Worm (Caenorhabditis elegans) whole organism, mixed stage, embryonic: Measurements from ENCODE around the gene str-180.
A peak's percentile ranks its signal among the peaks of the same experiment; 100 is the strongest.

Source experiments
- M03D4.4 ChIP-seq: sonication (generic microtip); optimal IDR thresholded peaks from 2 replicates; lab custom pipeline; 2017; ENCODE audit warnings: mild to moderate bottlenecking, missing genetic modification characterization, missing compliant biosample characterization
- blmp-1 ChIP-seq: fragments of 150-350 bp; optimal IDR thresholded peaks from 2 replicates; lab custom pipeline; 2014; ENCODE audit warnings: missing biosample characterization, missing genetic modification characterization
- ceh-43 ChIP-seq: fragments of 200-800 bp; sonication (Bioruptor generic); optimal IDR thresholded peaks from 2 replicates; lab custom pipeline; 2018; ENCODE audit warnings: mild to moderate bottlenecking, missing genetic modification characterization, moderate library complexity, missing compliant biosample characterization
- ceh-83 ChIP-seq: fragments of 200-800 bp; sonication (Bioruptor generic); optimal IDR thresholded peaks from 2 replicates; lab custom pipeline; 2018; ENCODE audit warnings: mild to moderate bottlenecking, missing genetic modification characterization, missing compliant biosample characterization
- cnd-1 ChIP-seq: fragments of 200-800 bp; sonication (Bioruptor generic); optimal IDR thresholded peaks from 2 replicates; lab custom pipeline; 2018; ENCODE audit warnings: mild to moderate bottlenecking, missing genetic modification characterization, missing compliant biosample characterization
- drap-1 ChIP-seq: fragments of 200-800 bp; sonication (Bioruptor generic); optimal IDR thresholded peaks from 3 replicates; lab custom pipeline; 2018; ENCODE audit warnings: mild to moderate bottlenecking, missing genetic modification characterization, missing compliant biosample characterization
- elt-1 ChIP-seq: sonication (generic microtip); optimal IDR thresholded peaks from 2 replicates; lab custom pipeline; 2017; ENCODE audit warnings: missing genetic modification characterization, mild to moderate bottlenecking, missing compliant biosample characterization, antibody characterized with exemption, moderate library complexity, borderline replicate concordance; ENCODE audit not compliant: insufficient read depth
- elt-3 ChIP-seq: fragments of 150-350 bp; optimal IDR thresholded peaks from 2 replicates; lab custom pipeline; 2014; ENCODE audit warnings: missing biosample characterization, missing genetic modification characterization
- flh-1 ChIP-seq: fragments of 200-800 bp; sonication (Bioruptor generic); optimal IDR thresholded peaks from 2 replicates; lab custom pipeline; 2018; ENCODE audit warnings: mild to moderate bottlenecking, missing genetic modification characterization, moderate library complexity, missing compliant biosample characterization
- hlh-1 ChIP-seq: fragments of 150-350 bp; optimal IDR thresholded peaks from 2 replicates; lab custom pipeline; 2014; ENCODE audit warnings: missing biosample characterization, missing genetic modification reagents, missing genetic modification characterization
- lin-13 ChIP-seq: fragments of 150-350 bp; optimal IDR thresholded peaks from 2 replicates; lab custom pipeline; 2014; ENCODE audit warnings: missing biosample characterization, missing genetic modification characterization
- lsy-2 ChIP-seq: fragments of 150-350 bp; optimal IDR thresholded peaks from 2 replicates; lab custom pipeline; 2014; ENCODE audit warnings: missing biosample characterization, missing genetic modification characterization
- mep-1 ChIP-seq: fragments of 150-350 bp; optimal IDR thresholded peaks from 2 replicates; lab custom pipeline; 2017; ENCODE audit warnings: missing biosample characterization, missing genetic modification reagents, missing genetic modification characterization, inconsistent platforms
- mls-2 ChIP-seq: sonication (generic microtip); optimal IDR thresholded peaks from 2 replicates; lab custom pipeline; 2016; ENCODE audit warnings: mild to moderate bottlenecking, missing genetic modification characterization, moderate library complexity, missing compliant biosample characterization
- nhr-12 ChIP-seq: fragments of 150-350 bp; optimal IDR thresholded peaks from 2 replicates; lab custom pipeline; 2014; ENCODE audit warnings: missing biosample characterization, missing genetic modification characterization
- nhr-2 ChIP-seq: fragments of 150-350 bp; optimal IDR thresholded peaks from 2 replicates; lab custom pipeline; 2014; ENCODE audit warnings: missing biosample characterization, missing genetic modification characterization
- nhr-237 ChIP-seq: fragments of 150-350 bp; optimal IDR thresholded peaks from 2 replicates; lab custom pipeline; 2014; ENCODE audit warnings: missing biosample characterization, missing genetic modification characterization
- nhr-28 ChIP-seq: fragments of 150-350 bp; optimal IDR thresholded peaks from 2 replicates; lab custom pipeline; 2014; ENCODE audit warnings: missing biosample characterization, missing genetic modification characterization
- nhr-76 ChIP-seq: sonication (generic microtip); optimal IDR thresholded peaks from 2 replicates; lab custom pipeline; 2017; ENCODE audit warnings: missing biosample characterization, missing genetic modification characterization
- pha-4 ChIP-seq: fragments of 150-350 bp; optimal IDR thresholded peaks from 2 replicates; lab custom pipeline; 2018; ENCODE audit warnings: missing biosample characterization, missing genetic modification reagents, missing genetic modification characterization
- sem-2 ChIP-seq: fragments of 200-800 bp; sonication (Bioruptor generic); optimal IDR thresholded peaks from 2 replicates; lab custom pipeline; 2018; ENCODE audit warnings: mild to moderate bottlenecking, missing genetic modification characterization, missing compliant biosample characterization
- snpc-4 ChIP-seq: fragments of 150-350 bp; optimal IDR thresholded peaks from 2 replicates; lab custom pipeline; 2014; ENCODE audit warnings: missing biosample characterization, missing genetic modification characterization
- sptf-1 ChIP-seq: sonication (generic microtip); optimal IDR thresholded peaks from 2 replicates; lab custom pipeline; 2017; ENCODE audit warnings: mild to moderate bottlenecking, missing genetic modification characterization, moderate library complexity, missing compliant biosample characterization
- tbx-8 ChIP-seq: fragments of 200-800 bp; sonication (Bioruptor generic); optimal IDR thresholded peaks from 2 replicates; lab custom pipeline; 2018; ENCODE audit warnings: mild to moderate bottlenecking, missing genetic modification characterization, moderate library complexity, missing compliant biosample characterization
- unc-120 ChIP-seq: sonication (generic microtip); optimal IDR thresholded peaks from 2 replicates; lab custom pipeline; 2017; ENCODE audit warnings: missing genetic modification characterization, missing compliant biosample characterization; ENCODE audit not compliant: poor library complexity, severe bottlenecking
- unc-39 ChIP-seq: fragments of 150-350 bp; optimal IDR thresholded peaks from 2 replicates; lab custom pipeline; 2014; ENCODE audit warnings: missing biosample characterization, missing genetic modification characterization
- unc-62 ChIP-seq: fragments of 150-350 bp; optimal IDR thresholded peaks from 2 replicates; lab custom pipeline; 2014; ENCODE audit warnings: missing biosample characterization, missing genetic modification reagents, missing genetic modification characterization
- zip-8 ChIP-seq: fragments of 150-350 bp; optimal IDR thresholded peaks from 2 replicates; lab custom pipeline; 2014; ENCODE audit warnings: missing biosample characterization, missing genetic modification characterization
- ztf-11 ChIP-seq: fragments of 150-350 bp; optimal IDR thresholded peaks from 2 replicates; lab custom pipeline; 2014; ENCODE audit warnings: missing biosample characterization, missing genetic modification characterization

The str-180 gene

DNA sequence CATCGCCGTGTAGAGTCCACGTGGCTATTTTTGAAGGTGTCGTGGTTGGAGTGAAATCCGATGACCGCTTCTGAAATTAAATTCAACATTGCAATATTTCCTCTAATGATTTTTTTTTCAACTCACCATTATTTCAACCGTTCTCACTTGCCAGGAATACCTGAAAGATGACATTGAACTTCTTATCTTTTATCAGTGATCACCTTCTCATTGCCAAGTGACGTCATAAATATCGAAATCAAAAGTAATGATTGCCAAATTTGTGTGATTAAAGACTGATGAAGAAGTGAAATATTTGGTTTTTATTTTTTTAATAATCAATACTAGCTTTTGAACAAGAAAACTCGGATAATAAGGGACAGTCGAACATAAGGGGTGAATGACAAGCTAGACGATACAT, 38.1 kb upstream of the str-180 start, which contains the start of gene W02F12.4:
Gene W02F12.4, minus strand, starts transcription at position 164 of the 400 bp plus-strand sequence.
- TF ChIP-seq lin-13 (no peak), unc-62 (GFP tag; lab: Kevin White, UChicago) (no peak), pha-4 (tag; lab: Kevin White, UChicago) (no peak), sptf-1 (no peak), nhr-237 (tag; lab: Kevin White, UChicago) (no peak), zip-8 (peak; percentile 3)

DNA sequence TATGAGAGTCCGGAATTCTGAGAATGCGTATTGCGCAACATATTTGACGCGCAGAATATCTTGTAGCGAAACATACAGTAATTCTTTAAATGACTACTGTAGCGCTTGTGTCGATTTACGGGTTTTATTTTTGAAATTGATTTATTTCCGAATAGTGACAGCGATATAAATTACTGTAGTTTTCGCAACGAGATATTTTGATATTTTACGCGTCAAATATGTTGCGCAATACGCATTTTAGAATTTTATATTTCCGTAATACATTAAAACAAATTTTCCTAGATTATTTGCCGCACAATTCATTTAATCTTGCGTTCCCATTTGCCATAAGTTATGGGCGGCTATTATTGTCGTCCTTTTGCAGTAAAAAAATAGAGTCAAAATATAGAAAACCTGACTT, 36.7 kb upstream of the str-180 start:
- no peak for TF ChIP-seq cnd-1 (tag; lab: Kevin White, UChicago)
- TF ChIP-seq zip-8 = peak; percentile 91

DNA sequence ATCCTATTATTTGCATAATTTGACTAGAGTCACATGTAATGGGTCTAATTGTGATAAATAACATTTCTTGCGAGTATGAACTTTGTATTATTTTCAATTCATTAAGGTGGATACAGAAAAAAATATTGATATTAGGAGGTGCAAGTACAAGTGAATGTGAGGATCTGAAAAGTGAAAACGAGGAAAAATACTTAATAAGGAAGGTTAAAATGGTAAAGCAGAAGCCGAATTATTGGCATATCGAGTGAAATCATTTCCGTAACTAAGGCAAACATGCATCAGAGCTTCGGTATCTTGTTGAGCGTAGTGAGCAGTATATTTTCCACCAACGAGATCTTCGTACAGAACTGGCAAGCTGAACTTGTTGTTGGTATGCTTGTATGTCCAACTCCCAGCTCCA, 35.8 kb upstream of the str-180 start:
- TF ChIP-seq unc-39 (tag; lab: Kevin White, UChicago) (no peak), nhr-237 (tag; lab: Kevin White, UChicago) (no peak), sem-2 (GFP tag; lab: Kevin White, UChicago) (no peak), ceh-43 (GFP tag; lab: Kevin White, UChicago) (no peak), ztf-11 (tag; lab: Kevin White, UChicago) (no peak), tbx-8 (GFP tag; lab: Kevin White, UChicago) (no peak), flh-1 (no peak), nhr-2 (tag; lab: Kevin White, UChicago) (no peak), cnd-1 (tag; lab: Kevin White, UChicago) (no peak), nhr-12 (no peak)

DNA sequence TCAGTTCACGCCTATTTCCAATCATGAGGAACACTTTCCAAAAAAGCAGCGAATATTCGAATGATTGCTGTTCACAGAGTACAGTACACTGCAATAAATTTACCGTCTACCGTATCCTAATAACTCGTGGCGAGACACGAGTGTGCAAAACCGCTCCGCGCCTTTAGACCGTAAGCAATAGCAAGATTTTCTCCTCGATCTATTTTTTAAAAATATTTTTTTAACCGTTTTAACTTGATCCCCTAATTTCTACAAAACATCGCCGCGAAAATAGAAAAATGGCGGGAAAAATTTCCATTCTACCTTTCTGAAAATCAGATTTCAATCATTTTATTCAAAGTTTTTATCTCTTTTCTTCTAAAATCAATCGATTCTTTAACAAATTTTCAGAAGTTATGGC, 34.1 kb upstream of the str-180 start, which contains the start of gene era-1:
Gene era-1, plus strand, starts transcription at position 366 of the 400 bp plus-strand sequence.
- TF ChIP-seq flh-1 (no peak), drap-1 (no peak)

DNA sequence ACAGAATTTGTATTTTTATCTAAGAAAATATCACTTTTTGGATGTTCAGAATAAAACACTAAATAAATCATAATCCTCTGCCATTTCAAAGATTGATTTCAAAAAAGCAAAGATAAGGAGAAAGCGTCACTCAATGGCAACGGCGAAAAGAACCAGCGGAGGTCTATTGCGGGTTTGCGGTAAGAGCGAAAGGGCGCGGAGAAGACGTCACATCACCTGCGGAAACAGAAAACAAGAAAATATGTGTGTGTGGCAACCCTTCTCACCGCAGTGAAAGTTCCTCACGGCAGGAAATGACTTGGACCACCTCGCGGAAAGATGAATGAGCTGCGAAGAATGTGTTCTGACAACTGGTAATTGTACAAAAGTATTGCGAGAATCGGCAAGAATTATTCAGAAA, 31.2 kb upstream of the str-180 start:
- TF ChIP-seq unc-120 (tag; lab: Kevin White, UChicago) = no peak
- TF ChIP-seq blmp-1 (tag; lab: Kevin White, UChicago) = peak; percentile 82
- TF ChIP-seq, all 35 proteins: peak for 1

DNA sequence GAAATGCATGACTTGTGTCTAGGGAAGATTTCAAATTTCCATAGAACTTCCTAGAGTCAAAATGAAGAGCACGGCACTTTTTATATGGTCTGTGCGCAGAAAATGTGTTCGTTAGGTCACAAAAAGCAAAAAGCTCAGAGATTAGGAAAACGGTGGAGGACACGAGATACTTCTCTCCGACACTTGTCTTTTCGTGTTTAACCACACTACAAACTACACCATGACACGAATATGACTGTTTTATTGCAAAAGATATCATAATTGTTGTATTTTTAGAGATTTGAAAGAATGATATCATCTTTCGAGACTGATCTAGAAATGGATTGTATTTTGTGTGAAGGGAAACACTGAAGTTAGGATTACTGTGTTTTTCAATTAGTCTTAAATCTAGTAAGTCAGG, 30.4 kb upstream of the str-180 start:
- TF ChIP-seq drap-1 (no peak), cnd-1 (tag; lab: Kevin White, UChicago) (no peak), ceh-43 (GFP tag; lab: Kevin White, UChicago) (no peak), elt-3 (tag; lab: Kevin White, UChicago) (no peak), elt-1 (tag; lab: Kevin White, UChicago) (no peak), flh-1 (no peak), mls-2 (no peak)

DNA sequence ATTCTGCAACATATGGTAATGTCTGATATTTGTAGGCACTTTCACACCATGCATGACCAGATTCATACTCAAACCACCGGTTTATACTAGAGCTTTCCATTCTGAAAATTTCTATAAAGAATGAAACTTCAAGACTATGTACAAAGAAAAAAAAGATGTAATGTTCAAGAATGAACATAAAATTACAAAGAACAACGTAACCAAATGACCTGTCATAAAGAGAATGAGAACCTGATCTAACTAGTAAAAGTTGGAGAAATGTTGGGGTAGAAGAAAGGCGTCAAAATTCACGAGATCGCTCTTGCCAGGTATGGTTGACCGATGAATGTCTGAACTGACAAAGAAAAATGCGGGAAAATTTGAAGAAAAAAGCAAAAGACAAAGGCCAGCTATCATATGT, 28.9 kb upstream of the str-180 start, which contains the start of gene W02F12.2:
Gene W02F12.2, minus strand, starts transcription at position 101 of the 400 bp plus-strand sequence.
- no peak for TF ChIP-seq lin-13
- no peak for TF ChIP-seq sem-2 (GFP tag; lab: Kevin White, UChicago)
- no peak for TF ChIP-seq snpc-4 (tag; lab: Kevin White, UChicago)
- no peak for TF ChIP-seq nhr-2 (tag; lab: Kevin White, UChicago)
- no peak for TF ChIP-seq pha-4 (tag; lab: Kevin White, UChicago)
- no peak for TF ChIP-seq nhr-76 (tag; lab: Kevin White, UChicago)
- no peak for TF ChIP-seq zip-8
- TF ChIP-seq ceh-43 (GFP tag; lab: Kevin White, UChicago) = no peak
- TF ChIP-seq lsy-2 (tag; lab: Kevin White, UChicago) = no peak
- TF ChIP-seq elt-3 (tag; lab: Kevin White, UChicago) = no peak
- TF ChIP-seq M03D4.4 (tag; lab: Kevin White, UChicago) = no peak
- no peak for TF ChIP-seq drap-1
- no peak for TF ChIP-seq flh-1

DNA sequence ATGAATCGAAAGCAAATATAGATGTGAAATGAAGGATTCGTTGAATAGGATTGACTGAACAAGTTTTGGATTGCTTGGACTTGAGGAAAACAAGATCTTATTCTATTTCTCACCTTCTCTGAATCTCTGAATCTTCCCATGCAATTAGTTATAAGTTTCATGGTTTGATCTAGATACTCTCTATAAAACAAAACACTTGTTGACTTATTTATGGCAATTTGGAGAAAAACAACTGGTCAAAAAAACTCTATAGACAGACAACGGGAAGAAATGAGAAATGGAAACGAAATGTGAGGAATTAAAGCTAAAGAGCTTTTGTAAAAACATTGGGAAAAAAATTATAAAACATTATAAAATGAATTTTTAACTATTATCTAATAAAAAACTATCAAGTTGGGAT, 26.0 kb upstream of the str-180 start, which contains the start of gene W02F12.8:
Gene W02F12.8, minus strand, starts transcription at position 101 of the 400 bp plus-strand sequence.
- no peak for TF ChIP-seq unc-39 (tag; lab: Kevin White, UChicago)
- no peak for TF ChIP-seq blmp-1 (tag; lab: Kevin White, UChicago)
- TF ChIP-seq hlh-1 (tag; lab: Kevin White, UChicago) = no peak
- no peak for TF ChIP-seq unc-62 (GFP tag; lab: Kevin White, UChicago)
- TF ChIP-seq nhr-237 (tag; lab: Kevin White, UChicago) = no peak
- no peak for TF ChIP-seq sem-2 (GFP tag; lab: Kevin White, UChicago)
- TF ChIP-seq drap-1 = no peak
- TF ChIP-seq tbx-8 (GFP tag; lab: Kevin White, UChicago) = no peak
- TF ChIP-seq flh-1 = no peak
- no peak for TF ChIP-seq ceh-83 (GFP tag; lab: Kevin White, UChicago)
- no peak for TF ChIP-seq lin-13
- no peak for TF ChIP-seq nhr-28 (tag; lab: Kevin White, UChicago)
- no peak for TF ChIP-seq mep-1
- TF ChIP-seq, all 35 proteins: peak for 0
